Worm (Caenorhabditis elegans): ENCODE measurements around the gene frpr-16.

ce11 chrII:6024879-6025278, 6.1 kb downstream of the frpr-16 start, which contains the start of gene R12C12.9:
- TF ChIP-seq med-1 (GFP tag; optimal IDR thresholded peaks at IDR 0.05; ENCODE audit: insufficient read depth) (no peak), ref-1 (GFP tag; conservative IDR thresholded peaks at IDR 0.05) (no peak)

Data from whole organism, midembryonic.